Worm (Caenorhabditis elegans) whole organism, L4 larva: Measurements from ENCODE around the gene T08D10.4.

Source experiments
- D1046.2 ChIP-seq: fragments of 200-800 bp; sonication (Bioruptor generic); IDR thresholded peaks from 2 replicates; pipeline ENCODE4 v1.3.6; 2022; ENCODE audit warnings: missing genetic modification characterization, missing compliant biosample characterization
- T26A8.4 ChIP-seq: fragments of 200-800 bp; sonication (Bioruptor generic); IDR thresholded peaks from 2 replicates; pipeline ENCODE4 v1.3.6; 2022; ENCODE audit warnings: missing genetic modification characterization, missing compliant biosample characterization
- ZK546.5 ChIP-seq, 2 experiments: sonication (generic microtip); optimal IDR thresholded peaks; 2 replicates each; lab custom pipeline; 2017; ENCODE audit warnings: missing biosample characterization in 2 of 2, missing genetic modification characterization in 2 of 2
- aha-1 ChIP-seq: fragments of 150-350 bp; peaks from one replicate; lab custom pipeline; 2014; ENCODE audit warnings: missing biosample characterization, missing genetic modification characterization
- aly-2 ChIP-seq: sonication (generic microtip); optimal IDR thresholded peaks from 2 replicates; lab custom pipeline; 2018; ENCODE audit warnings: missing biosample characterization, missing genetic modification characterization
- ceh-28 ChIP-seq: fragments of 150-350 bp; optimal IDR thresholded peaks from 2 replicates; lab custom pipeline; 2014; ENCODE audit warnings: missing biosample characterization, missing genetic modification reagents, missing genetic modification characterization
- ctbp-1 ChIP-seq: fragments of 200-800 bp; sonication (Bioruptor generic); IDR thresholded peaks from 2 replicates; pipeline ENCODE4 v1.3.6; 2022; ENCODE audit warnings: missing genetic modification reagents, missing genetic modification characterization, missing compliant biosample characterization
- daf-16 ChIP-seq, 3 experiments: sonication (generic microtip); optimal IDR thresholded peaks; 2 replicates each; lab custom pipeline; 2016 to 2017; ENCODE audit warnings: missing genetic modification characterization in 3 of 3, missing genetic modification reagents in 3 of 3, mild to moderate bottlenecking in 2 of 3, missing compliant biosample characterization in 2 of 3, missing biosample characterization in 1 of 3, moderate library complexity in 1 of 3
- daf-8 ChIP-seq: fragments of 200-800 bp; sonication (Bioruptor generic); IDR thresholded peaks from 2 replicates; pipeline ENCODE4 v1.3.6; 2022; ENCODE audit warnings: missing genetic modification characterization, missing compliant biosample characterization
- dmd-6 ChIP-seq: fragments of 200-800 bp; sonication (Bioruptor generic); IDR thresholded peaks from 2 replicates; pipeline ENCODE4 v1.3.6; 2022; ENCODE audit warnings: missing genetic modification reagents, missing genetic modification characterization, missing compliant biosample characterization
- dpl-1 ChIP-seq: fragments of 150-350 bp; optimal IDR thresholded peaks from 2 replicates; lab custom pipeline; 2014; ENCODE audit warnings: missing biosample characterization, missing genetic modification reagents, missing genetic modification characterization
- duxl-1 ChIP-seq: sonication (generic microtip); optimal IDR thresholded peaks from 2 replicates; lab custom pipeline; 2016; ENCODE audit warnings: mild to moderate bottlenecking, missing genetic modification characterization, moderate library complexity, missing compliant biosample characterization; ENCODE audit not compliant: poor library complexity
- dve-1 ChIP-seq: sonication (generic microtip); optimal IDR thresholded peaks from 2 replicates; lab custom pipeline; 2017; ENCODE audit warnings: antibody characterized with exemption, mild to moderate bottlenecking, missing genetic modification characterization, missing compliant biosample characterization; ENCODE audit not compliant: insufficient read depth
- hif-1 ChIP-seq, 2 experiments: sonication (generic microtip); optimal IDR thresholded peaks; 2 replicates each; lab custom pipeline; 2016 to 2017; ENCODE audit warnings: missing compliant biosample characterization in 2 of 2, missing genetic modification characterization in 2 of 2, missing genetic modification reagents in 2 of 2, missing genotype in 2 of 2, mild to moderate bottlenecking in 1 of 2
- hlh-11 ChIP-seq: fragments of 200-800 bp; sonication (Bioruptor generic); optimal IDR thresholded peaks from 2 replicates; lab custom pipeline; 2018; ENCODE audit warnings: mild to moderate bottlenecking, missing genetic modification characterization, missing compliant biosample characterization
- hlh-30 ChIP-seq: sonication (generic microtip); optimal IDR thresholded peaks from 2 replicates; lab custom pipeline; 2017; ENCODE audit warnings: antibody characterized with exemption, mild to moderate bottlenecking, missing genetic modification characterization, missing compliant biosample characterization; ENCODE audit not compliant: insufficient read depth
- hmg-1.1 ChIP-seq: fragments of 200-800 bp; sonication (Bioruptor generic); IDR thresholded peaks from 2 replicates; pipeline ENCODE4 v1.3.6; 2022; ENCODE audit warnings: missing genetic modification reagents, missing genetic modification characterization, missing compliant biosample characterization
- lin-13 ChIP-seq: fragments of 150-350 bp; optimal IDR thresholded peaks from 2 replicates; lab custom pipeline; 2014; ENCODE audit warnings: missing biosample characterization, missing genetic modification reagents, missing genetic modification characterization
- lin-29 ChIP-seq: fragments of 200-800 bp; sonication (Bioruptor generic); IDR thresholded peaks from 2 replicates; pipeline ENCODE4 v1.3.6; 2022; ENCODE audit warnings: missing genetic modification reagents, missing genetic modification characterization, missing compliant biosample characterization
- madf-9 ChIP-seq: fragments of 200-800 bp; sonication (Bioruptor generic); conservative IDR thresholded peaks from 2 replicates; pipeline ENCODE4 v1.3.6; 2022; ENCODE audit warnings: missing genetic modification reagents, missing genetic modification characterization, missing compliant biosample characterization
- mdl-1 ChIP-seq, 2 experiments: fragments of 150-350 bp in 1 of 2; sonication (generic microtip) in 1 of 2; optimal IDR thresholded peaks; 2 replicates each; lab custom pipeline; 2014 to 2017; ENCODE audit warnings: missing biosample characterization in 2 of 2, missing genetic modification characterization in 2 of 2
- mdt-29 ChIP-seq: fragments of 200-800 bp; sonication (Bioruptor generic); IDR thresholded peaks from 2 replicates; pipeline ENCODE4 v1.3.6; 2022; ENCODE audit warnings: missing genetic modification reagents, missing genetic modification characterization, missing compliant biosample characterization
- mes-2 ChIP-seq: sonication (generic microtip); optimal IDR thresholded peaks from 2 replicates; lab custom pipeline; 2016; ENCODE audit warnings: missing genotype, mild to moderate bottlenecking, missing genetic modification characterization, missing compliant biosample characterization; ENCODE audit not compliant: poor library complexity, severe bottlenecking
- mxl-3 ChIP-seq: fragments of 200-800 bp; sonication (Bioruptor generic); optimal IDR thresholded peaks from 2 replicates; lab custom pipeline; 2018; ENCODE audit warnings: mild to moderate bottlenecking, missing genetic modification characterization, missing compliant biosample characterization
- nhr-11 ChIP-seq: fragments of 150-350 bp; optimal IDR thresholded peaks from 2 replicates; lab custom pipeline; 2014; ENCODE audit warnings: missing biosample characterization, missing genetic modification characterization
- nhr-111 ChIP-seq: fragments of 200-800 bp; sonication (Bioruptor generic); optimal IDR thresholded peaks from 2 replicates; lab custom pipeline; 2018; ENCODE audit warnings: mild to moderate bottlenecking, missing genetic modification characterization, missing compliant biosample characterization
- nhr-25 ChIP-seq: sonication (generic microtip); optimal IDR thresholded peaks from 2 replicates; lab custom pipeline; 2017; ENCODE audit warnings: missing genetic modification characterization, mild to moderate bottlenecking, missing compliant biosample characterization, antibody characterized with exemption, moderate library complexity, borderline replicate concordance; ENCODE audit not compliant: insufficient read depth
- nhr-28 ChIP-seq: fragments of 150-350 bp; optimal IDR thresholded peaks from 2 replicates; lab custom pipeline; 2014; ENCODE audit warnings: missing biosample characterization, missing genetic modification characterization
- nhr-6 ChIP-seq: fragments of 150-350 bp; optimal IDR thresholded peaks from 2 replicates; lab custom pipeline; 2014; ENCODE audit warnings: missing biosample characterization, missing genetic modification characterization
- pha-4 ChIP-seq, 2 experiments: fragments of 150-350 bp in 1 of 2; fragments of 200-800 bp in 1 of 2; sonication (Bioruptor generic) in 1 of 2; IDR thresholded peaks in 1 of 2; optimal IDR thresholded peaks in 1 of 2; 2 replicates each; pipeline versions ENCODE4 v1.3.6 to Lab custom; 2014 to 2022; ENCODE audit warnings: missing genetic modification characterization in 2 of 2, missing genetic modification reagents in 2 of 2, missing biosample characterization in 1 of 2, missing compliant biosample characterization in 1 of 2
- php-3 ChIP-seq: fragments of 200-800 bp; sonication (Bioruptor generic); IDR thresholded peaks from 2 replicates; pipeline ENCODE4 v1.3.6; 2022; ENCODE audit warnings: missing genetic modification reagents, missing genetic modification characterization, missing compliant biosample characterization
- rbr-2 ChIP-seq: sonication (generic microtip); optimal IDR thresholded peaks from 2 replicates; lab custom pipeline; 2016; ENCODE audit warnings: missing genotype, missing genetic modification characterization, missing compliant biosample characterization
- saeg-2 ChIP-seq: fragments of 200-800 bp; sonication (Bioruptor generic); IDR thresholded peaks from 2 replicates; pipeline ENCODE4 v1.3.6; 2022; ENCODE audit warnings: missing genetic modification reagents, missing genetic modification characterization, missing compliant biosample characterization
- skn-1 ChIP-seq: fragments of 150-350 bp; optimal IDR thresholded peaks from 2 replicates; lab custom pipeline; 2014; ENCODE audit warnings: missing biosample characterization, missing genetic modification characterization
- snpc-1.2 ChIP-seq: fragments of 200-800 bp; sonication (Bioruptor generic); IDR thresholded peaks from 2 replicates; pipeline ENCODE4 v1.3.6; 2022; ENCODE audit warnings: missing genetic modification reagents, missing genetic modification characterization, missing compliant biosample characterization
- snpc-4 ChIP-seq: fragments of 150-350 bp; optimal IDR thresholded peaks from 2 replicates; lab custom pipeline; 2014; ENCODE audit warnings: missing biosample characterization, missing genetic modification characterization
- unc-62 ChIP-seq, 3 experiments: fragments of 150-350 bp in 1 of 3; sonication (generic microtip); optimal IDR thresholded peaks in 2 of 3; peaks in 1 of 3; 1 replicate in 1 of 3; 2 replicates in 2 of 3; lab custom pipeline; 2014 to 2017; ENCODE audit warnings: missing biosample characterization in 3 of 3, missing genetic modification characterization in 3 of 3, missing genetic modification reagents in 3 of 3, missing genotype in 1 of 3
- zip-11 ChIP-seq: fragments of 200-800 bp; sonication (Bioruptor generic); IDR thresholded peaks from 2 replicates; pipeline ENCODE4 v1.3.6; 2022; ENCODE audit warnings: missing genetic modification characterization, missing compliant biosample characterization

T08D10.4 gene

ce11 chrX:11948184-11948894, 4.8 kb downstream of the T08D10.4 start, which contains the start of gene lsd-1 (continued):
- TF ChIP-seq daf-16 (GFP tag; optimal IDR thresholded peaks at IDR 0.05; lab: Kevin White, UChicago): no peak
- peak; percentile 39 for TF ChIP-seq daf-16 (tag; optimal IDR thresholded peaks at IDR 0.05; lab: Kevin White, UChicago)
- TF ChIP-seq dpl-1 (GFP tag; lab: Kevin White, UChicago): no peak
- no peak for TF ChIP-seq snpc-1.2
- no peak for TF ChIP-seq php-3
- no peak for TF ChIP-seq mdt-29
- no peak for TF ChIP-seq aly-2 (tag; lab: Kevin White, UChicago)
- no peak for TF ChIP-seq lin-13
- TF ChIP-seq hlh-11: no peak
- TF ChIP-seq lin-29: no peak
- no peak for TF ChIP-seq daf-8 (GFP tag; lab: Robert Waterston, UW)
- TF ChIP-seq skn-1 (tag; lab: Kevin White, UChicago): no peak
- TF ChIP-seq nhr-111 (GFP tag; lab: Kevin White, UChicago): no peak

ce11 chrX:11946788-11947463, 6.2 kb downstream of the T08D10.4 start, which contains the start of gene nfya-1:
nfya-1 (minus strand) TSS chrX:11946838.
- peak; percentile 13 for TF ChIP-seq nhr-11 (tag; lab: Kevin White, UChicago)
- TF ChIP-seq ceh-28: peak; percentile 62
- peak; percentile 76 for TF ChIP-seq hmg-1.1 (GFP tag; lab: Robert Waterston, UW)
- TF ChIP-seq daf-16 (GFP tag; optimal IDR thresholded peaks at IDR 0.05; lab: Kevin White, UChicago): no peak
- TF ChIP-seq daf-16 (tag; optimal IDR thresholded peaks at IDR 0.05; lab: Kevin White, UChicago): peak; percentile 54
- TF ChIP-seq nhr-25 (tag; lab: Kevin White, UChicago): peak; percentile 71
- TF ChIP-seq hlh-30 (tag; lab: Kevin White, UChicago): peak; percentile 67
- no peak for TF ChIP-seq ctbp-1 (GFP tag; lab: Robert Waterston, UW)
- peak; percentile 75 for TF ChIP-seq mes-2 (tag; lab: Kevin White, UChicago)
- TF ChIP-seq duxl-1 (tag; lab: Kevin White, UChicago): peak; percentile 11
- TF ChIP-seq nhr-6 (tag; lab: Kevin White, UChicago): peak; percentile 36
- TF ChIP-seq unc-62 (GFP tag; optimal IDR thresholded peaks at IDR 0.05 in 1 of 2; lab: Kevin White, UChicago): peak in 1 of 2 experiments; percentile 85
- TF ChIP-seq unc-62 (tag; optimal IDR thresholded peaks at IDR 0.05; lab: Kevin White, UChicago): no peak
- peak; percentile 35 for TF ChIP-seq mxl-3 (GFP tag; lab: Kevin White, UChicago)
- TF ChIP-seq saeg-2 (GFP tag; lab: Robert Waterston, UW): no peak
- no peak for TF ChIP-seq ZK546.5 (tag; optimal IDR thresholded peaks at IDR 0.05; lab: Kevin White, UChicago)
- peak; percentile 19 to 98 for TF ChIP-seq hif-1 (tag; optimal IDR thresholded peaks at IDR 0.05; lab: Kevin White, UChicago)
- no peak for TF ChIP-seq zip-11 (GFP tag; lab: Robert Waterston, UW)
- peak; percentile 45 for TF ChIP-seq rbr-2
- 0 out of 2 replicates have a peak, but pooled peaks have one; percentile 9 for TF ChIP-seq madf-9 (GFP tag; lab: Robert Waterston, UW)
- peak; percentile 31; the same call in 1 of the 2 replicates for TF ChIP-seq dmd-6 (GFP tag; lab: Robert Waterston, UW)
- TF ChIP-seq mdl-1 (tag; optimal IDR thresholded peaks at IDR 0.05; lab: Kevin White, UChicago): peak in 1 of 2 experiments; percentile 70
- TF ChIP-seq dve-1 (tag; lab: Kevin White, UChicago): peak; percentile 33
- peak; percentile 14; the same call in 1 of the 2 replicates for TF ChIP-seq T26A8.4 (GFP tag; lab: Robert Waterston, UW)
- TF ChIP-seq snpc-4 (tag; lab: Kevin White, UChicago): no peak
- no peak for TF ChIP-seq pha-4 (GFP tag; IDR thresholded peaks at IDR 0.05; lab: Robert Waterston, UW)
- TF ChIP-seq pha-4 (tag; optimal IDR thresholded peaks at IDR 0.05; lab: Kevin White, UChicago): peak; percentile 55
- TF ChIP-seq dpl-1 (GFP tag; lab: Kevin White, UChicago): peak; percentile 28
- TF ChIP-seq nhr-28 (tag; lab: Kevin White, UChicago): peak; percentile 60
- TF ChIP-seq D1046.2 (GFP tag; lab: Robert Waterston, UW): no peak
- peak; percentile 99 for TF ChIP-seq aha-1 (tag; lab: Kevin White, UChicago)
